Worm (Caenorhabditis elegans) whole organism, early embryonic: ENCODE results near the gene del-6.

Source experiments
- B0310.2 ChIP-seq: sonication (generic microtip); optimal IDR thresholded peaks from 2 replicates; lab custom pipeline; 2016; ENCODE audit warnings: mild to moderate bottlenecking, missing genetic modification characterization, missing compliant biosample characterization
- F13C5.2 ChIP-seq: sonication (generic microtip); optimal IDR thresholded peaks from 2 replicates; lab custom pipeline; 2017; ENCODE audit warnings: mild to moderate bottlenecking, missing genetic modification characterization, inconsistent platforms, missing compliant biosample characterization
- aly-1 ChIP-seq: sonication (generic microtip); optimal IDR thresholded peaks from 2 replicates; lab custom pipeline; 2016; ENCODE audit warnings: missing genetic modification characterization, missing compliant biosample characterization
- ama-1 ChIP-seq: fragments of 150-350 bp; optimal IDR thresholded peaks from 2 replicates; lab custom pipeline; 2014
- ceh-13 ChIP-seq: fragments of 200-800 bp; sonication (Bioruptor generic); optimal IDR thresholded peaks from 2 replicates; lab custom pipeline; 2018; ENCODE audit warnings: mild to moderate bottlenecking, missing genetic modification characterization, missing compliant biosample characterization
- ceh-36 ChIP-seq: sonication (generic microtip); optimal IDR thresholded peaks from 2 replicates; lab custom pipeline; 2016; ENCODE audit warnings: missing genetic modification characterization, inconsistent platforms, missing compliant biosample characterization
- ets-7 ChIP-seq: sonication (generic microtip); optimal IDR thresholded peaks from 2 replicates; lab custom pipeline; 2016; ENCODE audit warnings: missing genotype, missing genetic modification characterization, missing compliant biosample characterization
- flt-1 ChIP-seq: fragments of 200-800 bp; sonication (Bioruptor generic); IDR thresholded peaks from 2 replicates; pipeline ENCODE4 v1.3.6; 2022; ENCODE audit warnings: missing genetic modification characterization, missing compliant biosample characterization
- hmbx-1 ChIP-seq: sonication (generic microtip); optimal IDR thresholded peaks from 2 replicates; lab custom pipeline; 2016; ENCODE audit warnings: mild to moderate bottlenecking, missing genetic modification characterization, missing compliant biosample characterization
- hmg-4 ChIP-seq: fragments of 200-800 bp; sonication (Bioruptor generic); optimal IDR thresholded peaks from 2 replicates; lab custom pipeline; 2018; ENCODE audit warnings: mild to moderate bottlenecking, missing genetic modification characterization, missing compliant biosample characterization
- hnd-1 ChIP-seq: sonication (generic microtip); optimal IDR thresholded peaks from 2 replicates; lab custom pipeline; 2016; ENCODE audit warnings: missing genetic modification characterization, missing compliant biosample characterization
- pes-1 ChIP-seq: fragments of 200-800 bp; sonication (Bioruptor generic); IDR thresholded peaks from 2 replicates; pipeline ENCODE4 v1.3.6; 2022; ENCODE audit warnings: missing genetic modification reagents, missing genetic modification characterization, missing compliant biosample characterization
- scrt-1 ChIP-seq: fragments of 200-800 bp; sonication (Bioruptor generic); IDR thresholded peaks from 2 replicates; pipeline ENCODE4 v1.3.6; 2022; ENCODE audit warnings: missing genetic modification characterization, missing compliant biosample characterization
- sea-1 ChIP-seq: fragments of 200-800 bp; sonication (Bioruptor generic); conservative IDR thresholded peaks from 2 replicates; pipeline ENCODE4 v1.3.6; 2022; ENCODE audit warnings: missing genetic modification characterization, missing compliant biosample characterization
- tbx-11 ChIP-seq: fragments of 200-800 bp; sonication (Bioruptor generic); IDR thresholded peaks from 2 replicates; pipeline ENCODE4 v1.3.6; 2022; ENCODE audit warnings: missing genetic modification characterization, missing compliant biosample characterization
- tbx-37 ChIP-seq: fragments of 200-800 bp; sonication (Bioruptor generic); conservative IDR thresholded peaks from 2 replicates; pipeline ENCODE4 v1.3.6; 2022; ENCODE audit warnings: missing genetic modification reagents, missing genetic modification characterization, missing compliant biosample characterization
- tra-4 ChIP-seq: sonication (generic microtip); optimal IDR thresholded peaks from 2 replicates; lab custom pipeline; 2017; ENCODE audit warnings: missing genetic modification characterization, missing compliant biosample characterization

del-6 gene

DNA sequence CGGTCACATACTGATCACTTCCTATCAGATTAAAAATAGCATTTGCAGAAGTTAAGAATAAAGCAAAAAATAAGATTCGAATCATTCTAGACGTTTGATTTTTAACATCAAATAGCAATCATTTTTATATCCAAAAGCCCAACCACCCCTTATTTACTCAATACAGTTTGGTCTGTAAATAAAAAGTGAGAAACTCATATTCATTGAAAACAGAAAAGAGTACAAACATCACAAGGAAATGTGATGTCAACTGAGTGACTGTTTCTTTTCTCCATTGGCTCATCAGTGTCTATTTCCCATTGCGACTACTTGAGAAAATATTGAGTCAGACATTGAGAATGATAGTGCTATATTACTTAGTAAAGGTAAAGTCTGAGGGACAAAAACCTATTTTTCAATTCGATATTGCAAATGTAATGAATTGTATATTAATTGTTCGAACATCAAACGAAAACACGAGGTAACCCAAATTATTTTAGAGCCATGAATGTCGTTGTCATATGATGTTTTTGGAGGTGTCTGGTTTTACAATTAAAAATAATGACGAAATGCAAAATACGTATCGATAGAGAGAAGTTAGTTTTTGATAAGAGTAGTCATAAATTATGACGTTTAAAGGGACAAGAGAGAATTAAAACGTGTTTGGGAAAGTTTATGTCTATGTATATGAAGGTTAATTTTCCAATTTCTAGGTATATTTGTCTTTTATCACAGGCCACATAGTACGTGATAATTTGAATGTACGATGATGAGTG lies 17.2 kb downstream of the del-6 start, which contains the start of gene ttr-23:
Gene ttr-23 (minus strand): TSS at position 87 of the 755 bp plus-strand sequence.
- TF ChIP-seq F13C5.2, result no peak
- no peak for TF ChIP-seq flt-1 (GFP tag; lab: Robert Waterston, UW)

DNA sequence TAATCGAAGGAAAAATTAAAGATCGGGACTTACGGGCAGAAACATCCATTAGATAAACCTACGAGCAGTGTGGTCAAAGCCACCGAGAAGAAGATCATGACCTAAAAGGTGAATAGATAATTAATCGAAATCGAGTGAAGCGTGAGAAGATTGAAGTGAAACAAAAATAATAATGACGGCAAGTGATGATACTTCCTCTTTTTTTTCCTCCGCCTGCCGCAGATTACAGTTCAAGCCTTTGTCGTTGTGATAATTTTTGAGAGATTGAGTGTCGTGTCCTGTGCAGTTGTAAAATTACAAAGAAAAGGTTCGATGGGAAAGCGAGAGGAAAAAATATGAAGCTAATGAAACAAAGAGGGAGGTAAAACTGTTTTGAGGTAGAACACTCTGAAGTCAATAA lies 19.8 kb downstream of the del-6 start, which contains the start of gene T21C9.9:
Gene T21C9.9 (minus strand): TSS at position 101 of the 400 bp plus-strand sequence.
- TF ChIP-seq pes-1 (GFP tag; lab: Robert Waterston, UW) (no peak), hmg-4 (GFP tag; lab: Kevin White, UChicago) (no peak), hmbx-1 (no peak), F13C5.2 (no peak), B0310.2 (tag; lab: Kevin White, UChicago) (no peak), scrt-1 (no peak), ets-7 (tag; lab: Kevin White, UChicago) (no peak), tra-4 (tag; lab: Kevin White, UChicago) (no peak), hnd-1 (no peak), ceh-36 (tag; lab: Kevin White, UChicago) (no peak), ceh-13 (GFP tag; lab: Kevin White, UChicago) (no peak), sea-1 (GFP tag; lab: Robert Waterston, UW) (no peak), tbx-11 (GFP tag; lab: Robert Waterston, UW) (no peak)

DNA sequence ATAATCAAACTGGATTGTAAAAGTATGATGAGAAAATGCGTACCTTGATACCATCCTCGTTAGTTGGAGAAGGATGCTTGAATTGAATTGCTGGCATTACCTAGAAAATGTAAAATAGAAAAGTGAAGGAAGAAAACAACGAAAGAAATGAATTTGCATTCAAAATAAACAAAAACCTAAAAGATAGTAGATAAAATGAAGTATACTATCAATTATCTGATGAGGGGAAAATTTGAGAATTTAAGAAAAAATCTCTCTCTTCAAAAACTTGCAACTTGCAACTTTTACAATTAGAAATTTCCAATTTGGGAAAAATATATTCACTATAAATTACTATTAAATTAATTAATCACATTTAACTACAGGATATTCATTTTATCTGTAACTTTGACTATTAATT lies 22.1 kb downstream of the del-6 start, which contains the start of gene T21C9.11:
Gene T21C9.11 (minus strand): TSS at position 101 of the 400 bp plus-strand sequence.
- no peak for TF ChIP-seq ets-7 (tag; lab: Kevin White, UChicago)
- no peak for TF ChIP-seq scrt-1
- TF ChIP-seq B0310.2 (tag; lab: Kevin White, UChicago), result no peak
- TF ChIP-seq hnd-1, result no peak
- no peak for TF ChIP-seq tbx-37
- no peak for TF ChIP-seq pes-1 (GFP tag; lab: Robert Waterston, UW)
- no peak for TF ChIP-seq aly-1 (tag; lab: Kevin White, UChicago)
- TF ChIP-seq ceh-36 (tag; lab: Kevin White, UChicago), result no peak
- no peak for TF ChIP-seq flt-1 (GFP tag; lab: Robert Waterston, UW)
- TF ChIP-seq tbx-11 (GFP tag; lab: Robert Waterston, UW), result no peak
- no peak for TF ChIP-seq ama-1 (lab: Kevin White, UChicago)
- no peak for TF ChIP-seq hmbx-1
- TF ChIP-seq ceh-13 (GFP tag; lab: Kevin White, UChicago), result no peak
- no peak for TF ChIP-seq hmg-4 (GFP tag; lab: Kevin White, UChicago)
- no peak for TF ChIP-seq sea-1 (GFP tag; lab: Robert Waterston, UW)

DNA sequence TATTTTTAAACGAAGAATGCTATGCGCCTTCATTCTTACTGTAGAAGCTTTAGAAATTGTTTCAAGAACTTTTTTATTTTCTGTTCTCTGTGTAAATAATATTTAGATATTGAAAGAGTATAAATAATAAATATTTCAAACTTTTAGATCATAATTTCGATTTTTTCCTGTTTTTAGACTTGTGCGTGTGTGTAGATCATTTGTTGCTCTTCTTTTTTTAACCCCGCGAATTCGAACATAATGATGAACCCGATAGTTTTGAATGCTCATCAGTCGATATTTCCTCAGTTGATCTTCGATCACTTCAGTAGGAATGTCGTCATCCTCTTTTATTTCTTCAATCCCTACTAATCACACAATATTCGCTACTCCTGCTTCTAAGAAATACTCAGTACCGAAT lies 24.5 kb downstream of the del-6 start, which contains the start of gene T21C9.13:
Gene T21C9.13 (plus strand): TSS at position 33 of the 400 bp plus-strand sequence.
- no peak for TF ChIP-seq aly-1 (tag; lab: Kevin White, UChicago)

DNA sequence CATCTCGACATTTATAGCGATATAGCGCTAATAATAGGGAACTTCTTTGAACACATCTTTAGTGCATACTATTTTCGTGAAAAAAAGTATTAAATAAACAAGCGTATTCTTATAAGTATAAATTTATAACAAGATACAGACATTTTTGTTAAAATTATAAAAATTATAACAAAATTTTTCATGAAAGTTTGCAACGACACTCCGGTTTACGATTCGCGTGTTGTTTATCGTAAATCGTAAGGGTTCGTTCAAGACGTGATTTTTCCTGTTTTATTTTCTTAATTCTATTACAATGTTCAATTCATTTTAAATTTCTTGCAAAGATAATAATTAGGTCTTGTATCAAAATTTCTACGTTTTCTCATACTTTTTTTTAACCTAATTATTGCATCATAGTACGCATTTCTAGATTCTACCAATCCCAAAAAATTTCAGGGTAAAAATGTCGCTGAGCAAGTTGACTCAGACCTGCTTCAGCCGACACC lies 26.0 kb downstream of the del-6 start, which contains the start of gene scpl-4:
Gene scpl-4 (plus strand): TSS at position 435 of the 485 bp plus-strand sequence.
- TF ChIP-seq scrt-1 (no peak), sea-1 (GFP tag; lab: Robert Waterston, UW) (no peak), ama-1 (lab: Kevin White, UChicago) (no peak), tra-4 (tag; lab: Kevin White, UChicago) (no peak), hmg-4 (GFP tag; lab: Kevin White, UChicago) (no peak), ceh-36 (tag; lab: Kevin White, UChicago) (no peak), ets-7 (tag; lab: Kevin White, UChicago) (no peak)

DNA sequence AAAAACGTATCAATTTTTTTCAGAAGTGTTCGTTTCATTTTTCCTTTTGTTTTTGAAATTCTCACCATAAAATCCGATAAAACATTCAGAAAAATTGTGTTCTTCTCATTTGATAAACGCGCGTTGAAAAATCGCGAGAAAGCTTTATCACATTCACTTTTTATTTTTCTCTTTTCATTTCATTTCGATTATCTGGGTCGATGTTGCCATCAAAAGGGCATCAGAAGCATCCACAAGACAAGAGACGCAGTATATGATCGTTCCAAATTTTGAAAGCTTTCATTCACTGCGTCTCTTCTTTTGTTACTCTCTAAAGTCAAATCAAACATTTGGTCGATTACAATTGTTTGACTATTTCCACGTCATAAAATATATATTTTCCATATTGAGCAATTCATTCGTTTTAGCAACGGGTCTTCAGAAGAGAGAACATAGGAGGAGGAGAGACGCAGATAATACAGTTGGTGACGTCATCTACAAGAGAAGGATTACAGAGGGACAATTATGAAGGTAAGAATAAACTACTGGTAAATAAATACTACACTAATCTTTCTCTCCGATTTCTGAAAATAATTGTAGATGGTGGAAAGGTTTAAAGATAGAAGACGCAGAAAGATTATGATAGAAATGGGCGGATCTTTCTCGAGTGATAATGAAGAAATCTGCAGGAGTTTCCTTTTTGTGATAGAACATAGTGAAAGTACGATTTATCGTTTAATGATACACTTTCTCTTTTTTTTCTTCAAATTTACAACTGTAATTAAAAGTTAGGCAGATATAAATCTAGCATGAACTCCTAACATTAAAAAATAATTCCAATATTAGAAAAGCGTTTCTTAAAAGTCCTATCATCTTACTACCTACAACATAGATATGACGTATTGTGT lies 29.6 kb downstream of the del-6 start, which contains the start of gene H27A22.1:
Gene H27A22.1 (plus strand): TSS at position 505 of the 887 bp plus-strand sequence.
- no peak for TF ChIP-seq ama-1 (lab: Kevin White, UChicago)
- TF ChIP-seq ceh-36 (tag; lab: Kevin White, UChicago), result no peak
- no peak for TF ChIP-seq flt-1 (GFP tag; lab: Robert Waterston, UW)
- no peak for TF ChIP-seq aly-1 (tag; lab: Kevin White, UChicago)
- TF ChIP-seq hmg-4 (GFP tag; lab: Kevin White, UChicago), result no peak
- no peak for TF ChIP-seq ets-7 (tag; lab: Kevin White, UChicago)
- TF ChIP-seq F13C5.2, result no peak

DNA sequence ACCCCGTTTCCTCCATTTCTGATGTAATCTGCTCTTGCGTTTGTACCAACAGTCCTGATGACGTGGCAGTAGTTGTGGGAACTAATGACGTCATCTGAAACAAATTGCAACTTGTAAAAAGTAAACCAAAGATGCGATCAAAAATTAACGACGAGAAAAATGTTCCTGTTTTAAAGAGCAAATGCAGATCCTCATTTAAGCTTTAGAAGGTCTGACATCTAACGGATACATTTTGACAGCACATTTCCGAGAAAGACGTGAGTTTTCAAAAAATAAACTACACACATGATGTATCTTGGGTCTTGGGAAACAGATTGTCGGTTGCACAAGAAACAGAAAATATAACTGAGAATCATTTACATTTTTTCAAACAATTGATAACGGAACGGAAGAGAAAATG lies 42.8 kb downstream of the del-6 start, which contains the start of gene H09F14.1:
Gene H09F14.1 (minus strand): TSS at position 101 of the 400 bp plus-strand sequence.
- no peak for TF ChIP-seq aly-1 (tag; lab: Kevin White, UChicago)
- TF ChIP-seq ama-1 (lab: Kevin White, UChicago), result no peak
- no peak for TF ChIP-seq hmg-4 (GFP tag; lab: Kevin White, UChicago)
- TF ChIP-seq ceh-13 (GFP tag; lab: Kevin White, UChicago), result no peak
- no peak for TF ChIP-seq ets-7 (tag; lab: Kevin White, UChicago)
